Worm (Caenorhabditis elegans) whole organism, late embryonic: Measurements from ENCODE around the gene R07B1.9.

ENCODE experiments used
- ama-1 ChIP-seq: fragments of 150-350 bp; optimal IDR thresholded peaks from 2 replicates; lab custom pipeline; 2014
- ceh-14 ChIP-seq: sonication (generic microtip); optimal IDR thresholded peaks from 2 replicates; lab custom pipeline; 2016; ENCODE audit warnings: missing genotype, missing genetic modification characterization, missing compliant biosample characterization
- ceh-24 ChIP-seq: sonication (generic microtip); optimal IDR thresholded peaks from 2 replicates; lab custom pipeline; 2016; ENCODE audit warnings: mild to moderate bottlenecking, missing genetic modification characterization, missing compliant biosample characterization
- ceh-6 ChIP-seq: fragments of 200-800 bp; sonication (Bioruptor generic); optimal IDR thresholded peaks from 2 replicates; lab custom pipeline; 2018; ENCODE audit warnings: mild to moderate bottlenecking, missing genetic modification characterization, missing compliant biosample characterization
- ceh-9 ChIP-seq: sonication (generic microtip); optimal IDR thresholded peaks from 2 replicates; lab custom pipeline; 2016; ENCODE audit warnings: mild to moderate bottlenecking, missing genetic modification characterization, inconsistent platforms, missing compliant biosample characterization
- elt-4 ChIP-seq: sonication (generic microtip); optimal IDR thresholded peaks from 2 replicates; lab custom pipeline; 2016; ENCODE audit warnings: missing genetic modification characterization, missing compliant biosample characterization
- fkh-10 ChIP-seq: fragments of 150-350 bp; optimal IDR thresholded peaks from 2 replicates; lab custom pipeline; 2014; ENCODE audit warnings: missing biosample characterization, missing genetic modification reagents, missing genetic modification characterization
- madf-2 ChIP-seq: sonication (generic microtip); optimal IDR thresholded peaks from 2 replicates; lab custom pipeline; 2017; ENCODE audit warnings: missing genetic modification characterization, missing compliant biosample characterization
- syd-9 ChIP-seq: sonication (generic microtip); optimal IDR thresholded peaks from 2 replicates; lab custom pipeline; 2016; ENCODE audit warnings: mild to moderate bottlenecking, missing genetic modification characterization, moderate library complexity, missing compliant biosample characterization
- tbx-2 ChIP-seq: sonication (generic microtip); optimal IDR thresholded peaks from 2 replicates; lab custom pipeline; 2016; ENCODE audit warnings: missing genetic modification characterization, missing compliant biosample characterization

ce11 chrX:9892323-9892722 lies 15.1 kb downstream of the R07B1.9 start, which contains the start of gene F21G4.1:
- TF ChIP-seq ceh-6 (GFP tag; lab: Kevin White, UChicago) (no peak), syd-9 (no peak), ceh-9 (tag; lab: Kevin White, UChicago) (no peak), tbx-2 (no peak), ceh-14 (tag; lab: Kevin White, UChicago) (no peak), elt-4 (tag; lab: Kevin White, UChicago) (no peak), ama-1 (no peak), ceh-24 (no peak), fkh-10 (GFP tag; lab: Kevin White, UChicago) (no peak), madf-2 (no peak)
